Worm (Caenorhabditis elegans) whole organism, L3 larva: ENCODE data around the gene B0250.5.
"Not testable (repeated sequence)": the region's sequence is repeated elsewhere in the genome, so short reads cannot be mapped to it uniquely, and the experiment has no call there.

Source experiments
- R02D3.7 ChIP-seq: fragments of 150-350 bp; optimal IDR thresholded peaks from 2 replicates; lab custom pipeline; 2014; ENCODE audit warnings: missing biosample characterization, missing genetic modification characterization
- aly-2 ChIP-seq: fragments of 150-350 bp; optimal IDR thresholded peaks from 2 replicates; lab custom pipeline; 2014; ENCODE audit warnings: missing biosample characterization, missing genetic modification characterization
- ama-1 ChIP-seq: fragments of 150-350 bp; optimal IDR thresholded peaks from 2 replicates; lab custom pipeline; 2018
- ceh-28 ChIP-seq: fragments of 150-350 bp; optimal IDR thresholded peaks from 2 replicates; lab custom pipeline; 2014; ENCODE audit warnings: missing biosample characterization, missing genetic modification reagents, missing genetic modification characterization
- ceh-82 ChIP-seq: fragments of 150-350 bp; optimal IDR thresholded peaks from 2 replicates; lab custom pipeline; 2014; ENCODE audit warnings: missing biosample characterization, missing genetic modification characterization
- daf-12 ChIP-seq: fragments of 150-350 bp; optimal IDR thresholded peaks from 2 replicates; lab custom pipeline; 2014; ENCODE audit warnings: missing biosample characterization, missing genetic modification reagents, missing genetic modification characterization
- egl-5 ChIP-seq: fragments of 150-350 bp; optimal IDR thresholded peaks from 2 replicates; lab custom pipeline; 2017; ENCODE audit warnings: missing biosample characterization, missing genetic modification reagents, missing genetic modification characterization, inconsistent platforms
- elt-1 ChIP-seq: fragments of 150-350 bp; optimal IDR thresholded peaks from 2 replicates; lab custom pipeline; 2014; ENCODE audit warnings: missing biosample characterization, missing genetic modification characterization
- elt-2 ChIP-seq: sonication (generic microtip); optimal IDR thresholded peaks from 2 replicates; lab custom pipeline; 2016; ENCODE audit warnings: missing genetic modification reagents, mild to moderate bottlenecking, missing genetic modification characterization, missing compliant biosample characterization
- eor-1 ChIP-seq, 2 experiments: fragments of 150-350 bp; optimal IDR thresholded peaks; 2 replicates each; lab custom pipeline; 2014 to 2018; ENCODE audit warnings: missing biosample characterization in 2 of 2, missing genetic modification characterization in 2 of 2
- fkh-10 ChIP-seq: sonication (generic microtip); optimal IDR thresholded peaks from 2 replicates; lab custom pipeline; 2017; ENCODE audit warnings: missing biosample characterization, missing genetic modification reagents, missing genetic modification characterization
- fos-1 ChIP-seq: fragments of 150-350 bp; optimal IDR thresholded peaks from 2 replicates; lab custom pipeline; 2014; ENCODE audit warnings: missing biosample characterization, missing genetic modification characterization
- hmg-11 ChIP-seq: sonication (generic microtip); optimal IDR thresholded peaks from 2 replicates; lab custom pipeline; 2016; ENCODE audit warnings: missing genetic modification characterization, missing compliant biosample characterization
- jun-1 ChIP-seq: fragments of 150-350 bp; optimal IDR thresholded peaks from 2 replicates; lab custom pipeline; 2014; ENCODE audit warnings: missing biosample characterization, missing genetic modification reagents, missing genetic modification characterization
- lin-15B ChIP-seq: fragments of 150-350 bp; optimal IDR thresholded peaks from 2 replicates; lab custom pipeline; 2014; ENCODE audit warnings: missing biosample characterization, missing genetic modification characterization
- lin-39 ChIP-seq: fragments of 150-350 bp; optimal IDR thresholded peaks from 2 replicates; lab custom pipeline; 2018; ENCODE audit warnings: missing biosample characterization, missing genetic modification reagents, missing genetic modification characterization
- lsy-12 ChIP-seq: sonication (generic microtip); optimal IDR thresholded peaks from 2 replicates; lab custom pipeline; 2016; ENCODE audit warnings: mild to moderate bottlenecking, missing genetic modification characterization, missing compliant biosample characterization
- mml-1 ChIP-seq: fragments of 150-350 bp; sonication (generic microtip); optimal IDR thresholded peaks from 3 replicates; lab custom pipeline; 2014; ENCODE audit warnings: missing biosample characterization, missing genetic modification characterization
- nfya-1 ChIP-seq: sonication (generic microtip); optimal IDR thresholded peaks from 2 replicates; lab custom pipeline; 2017; ENCODE audit warnings: missing genetic modification characterization, mild to moderate bottlenecking, missing compliant biosample characterization, antibody characterized with exemption, moderate library complexity; ENCODE audit not compliant: insufficient read depth
- nhr-11 ChIP-seq: fragments of 150-350 bp; optimal IDR thresholded peaks from 2 replicates; lab custom pipeline; 2014; ENCODE audit warnings: missing biosample characterization, missing genetic modification characterization
- nhr-12 ChIP-seq: fragments of 150-350 bp; optimal IDR thresholded peaks from 2 replicates; lab custom pipeline; 2014; ENCODE audit warnings: missing biosample characterization, missing genetic modification characterization
- nhr-23 ChIP-seq: fragments of 150-350 bp; optimal IDR thresholded peaks from 2 replicates; lab custom pipeline; 2014; ENCODE audit warnings: missing biosample characterization, missing genetic modification reagents, missing genetic modification characterization
- nhr-237 ChIP-seq: fragments of 150-350 bp; optimal IDR thresholded peaks from 2 replicates; lab custom pipeline; 2014; ENCODE audit warnings: missing biosample characterization, missing genetic modification characterization
- nhr-28 ChIP-seq: fragments of 150-350 bp; optimal IDR thresholded peaks from 2 replicates; lab custom pipeline; 2014; ENCODE audit warnings: missing biosample characterization, missing genetic modification characterization
- nhr-43 ChIP-seq: sonication (generic microtip); optimal IDR thresholded peaks from 2 replicates; lab custom pipeline; 2016; ENCODE audit warnings: mild to moderate bottlenecking, missing genetic modification characterization, missing compliant biosample characterization; ENCODE audit not compliant: poor library complexity, severe bottlenecking
- nhr-67 ChIP-seq: fragments of 150-350 bp; optimal IDR thresholded peaks from 2 replicates; lab custom pipeline; 2014; ENCODE audit warnings: missing biosample characterization, missing genetic modification characterization
- nhr-76 ChIP-seq: fragments of 150-350 bp; sonication (generic microtip); optimal IDR thresholded peaks from 5 replicates; lab custom pipeline; 2014; ENCODE audit warnings: missing biosample characterization, missing genetic modification characterization
- nhr-77 ChIP-seq: fragments of 150-350 bp; optimal IDR thresholded peaks from 2 replicates; lab custom pipeline; 2014; ENCODE audit warnings: missing biosample characterization, missing genetic modification characterization
- pha-4 ChIP-seq: fragments of 150-350 bp; optimal IDR thresholded peaks from 2 replicates; lab custom pipeline; 2014; ENCODE audit warnings: missing biosample characterization, missing genetic modification reagents, missing genetic modification characterization
- skn-1 ChIP-seq: fragments of 150-350 bp; optimal IDR thresholded peaks from 2 replicates; lab custom pipeline; 2014; ENCODE audit warnings: missing biosample characterization, missing genetic modification characterization
- snpc-4 ChIP-seq: fragments of 150-350 bp; optimal IDR thresholded peaks from 2 replicates; lab custom pipeline; 2014; ENCODE audit warnings: missing biosample characterization, missing genetic modification characterization
- tbx-2 ChIP-seq: sonication (generic microtip); optimal IDR thresholded peaks from 2 replicates; lab custom pipeline; 2016; ENCODE audit warnings: mild to moderate bottlenecking, missing genetic modification characterization, missing compliant biosample characterization
- unc-39 ChIP-seq: sonication (generic microtip); optimal IDR thresholded peaks from 4 replicates; lab custom pipeline; 2017; ENCODE audit warnings: missing biosample characterization, missing genetic modification characterization
- unc-62 ChIP-seq: fragments of 150-350 bp; sonication (generic microtip); optimal IDR thresholded peaks from 4 replicates; lab custom pipeline; 2014; ENCODE audit warnings: missing biosample characterization, missing genetic modification reagents, missing genetic modification characterization
- ztf-11 ChIP-seq: fragments of 150-350 bp; optimal IDR thresholded peaks from 2 replicates; lab custom pipeline; 2014; ENCODE audit warnings: missing biosample characterization, missing genetic modification characterization
- ztf-4 ChIP-seq: fragments of 150-350 bp; optimal IDR thresholded peaks from 2 replicates; lab custom pipeline; 2014; ENCODE audit warnings: missing biosample characterization, missing genetic modification characterization

B0250.5 gene

DNA sequence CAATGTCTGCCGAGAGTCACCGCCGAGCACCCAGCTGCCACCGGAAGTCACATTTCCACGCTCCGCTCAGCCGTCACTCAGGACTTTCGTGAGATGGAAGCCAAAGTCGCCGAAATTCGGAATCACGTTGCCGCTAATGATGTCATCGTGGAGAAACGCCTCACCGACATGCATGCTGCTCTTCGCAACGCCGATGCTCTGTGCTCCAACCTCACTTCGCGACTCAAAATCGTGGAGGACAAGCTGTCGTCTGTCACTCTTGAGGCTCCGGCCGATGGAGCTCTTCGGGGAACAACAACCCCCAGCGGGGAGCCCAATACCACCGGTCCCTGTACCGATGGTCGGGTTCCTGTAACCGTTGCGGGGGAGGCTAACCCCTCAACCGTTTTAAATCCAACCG lies 12.8 kb downstream of the B0250.5 start:
- no peak for TF ChIP-seq egl-5 (tag; lab: Kevin White, UChicago)
- TF ChIP-seq pha-4 = no peak
- TF ChIP-seq eor-1 (tag; optimal IDR thresholded peaks at IDR 0.05; lab: Kevin White, UChicago) = no peak
- TF ChIP-seq lin-39 (tag; lab: Kevin White, UChicago) = no peak
- no peak for TF ChIP-seq ceh-28 (tag; lab: Kevin White, UChicago)
- TF ChIP-seq lin-15B (tag; lab: Kevin White, UChicago) = no peak
- no peak for TF ChIP-seq nhr-76 (tag; lab: Kevin White, UChicago)
- TF ChIP-seq nhr-77 = no peak
- TF ChIP-seq snpc-4 = no peak
- TF ChIP-seq ama-1 = no peak
- no peak for TF ChIP-seq hmg-11 (tag; lab: Kevin White, UChicago)
- TF ChIP-seq jun-1 (tag; lab: Kevin White, UChicago) = no peak
- no peak for TF ChIP-seq ceh-82
- TF ChIP-seq nhr-23 (tag; lab: Kevin White, UChicago) = no peak
- no peak for TF ChIP-seq mml-1
- TF ChIP-seq fos-1 = no peak
- TF ChIP-seq elt-1 (tag; lab: Kevin White, UChicago) = no peak
- no peak for TF ChIP-seq unc-39
- TF ChIP-seq aly-2 (tag; lab: Kevin White, UChicago) = no peak
- no peak for TF ChIP-seq nhr-11 (tag; lab: Kevin White, UChicago)
- TF ChIP-seq, all 47 proteins: peak for 0

DNA sequence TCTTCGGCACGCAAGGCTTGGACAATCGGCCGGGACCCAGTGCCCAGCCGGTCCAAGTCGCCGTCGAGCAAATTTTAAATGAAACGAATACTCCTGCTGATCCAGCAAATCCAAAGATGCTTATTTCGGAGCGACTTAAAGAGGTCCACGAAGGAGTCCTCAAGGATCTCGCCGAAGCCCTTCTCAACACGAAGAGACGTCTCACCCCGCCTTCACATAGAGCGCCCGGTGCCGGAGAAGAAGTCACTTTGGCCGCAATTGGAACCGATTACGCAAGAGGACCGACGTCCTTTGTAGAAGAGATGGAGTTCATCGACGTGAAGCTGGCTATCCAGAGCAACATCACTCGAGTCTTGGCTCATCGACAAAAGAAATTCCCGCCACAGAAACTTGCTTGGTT lies 15.7 kb downstream of the B0250.5 start:
- TF ChIP-seq nhr-237 = no peak
- no peak for TF ChIP-seq nhr-43 (tag; lab: Kevin White, UChicago)
- TF ChIP-seq ceh-82 = no peak
- TF ChIP-seq egl-5 (tag; lab: Kevin White, UChicago) = no peak
- no peak for TF ChIP-seq pha-4
- no peak for TF ChIP-seq nhr-77
- no peak for TF ChIP-seq nhr-12 (tag; lab: Kevin White, UChicago)
- TF ChIP-seq nhr-67 (tag; lab: Kevin White, UChicago) = no peak
- TF ChIP-seq, all 47 proteins: peak for 0

DNA sequence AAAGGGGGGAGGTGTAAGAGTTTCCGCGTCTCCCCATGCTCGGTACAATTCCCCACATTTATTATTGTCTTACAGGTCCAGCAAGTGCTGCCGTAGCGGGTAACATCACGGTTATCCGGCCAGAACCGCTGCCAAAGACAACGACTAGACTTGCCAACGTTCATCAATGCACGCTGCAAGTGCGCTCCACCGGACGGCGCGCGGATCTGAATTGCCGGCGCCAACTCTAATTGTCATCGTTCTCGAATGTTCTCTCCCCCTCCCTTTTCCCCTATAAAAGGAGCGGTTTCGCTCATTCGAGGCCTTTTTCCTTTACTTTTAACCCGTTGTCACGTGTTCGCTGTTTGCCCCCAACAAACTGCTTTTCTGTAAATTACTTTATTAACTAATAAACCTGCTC lies 19.9 kb downstream of the B0250.5 start, which contains the start of gene Y38H6C.8:
Gene Y38H6C.8 (plus strand): TSS at position 301 of the 400 bp plus-strand sequence.
- TF ChIP-seq nhr-28 (tag; lab: Kevin White, UChicago); ztf-4 (tag; lab: Kevin White, UChicago); pha-4: not testable (repeated sequence)
- TF ChIP-seq, all 47 proteins: peak for 0; not testable (repeated sequence) for 47

DNA sequence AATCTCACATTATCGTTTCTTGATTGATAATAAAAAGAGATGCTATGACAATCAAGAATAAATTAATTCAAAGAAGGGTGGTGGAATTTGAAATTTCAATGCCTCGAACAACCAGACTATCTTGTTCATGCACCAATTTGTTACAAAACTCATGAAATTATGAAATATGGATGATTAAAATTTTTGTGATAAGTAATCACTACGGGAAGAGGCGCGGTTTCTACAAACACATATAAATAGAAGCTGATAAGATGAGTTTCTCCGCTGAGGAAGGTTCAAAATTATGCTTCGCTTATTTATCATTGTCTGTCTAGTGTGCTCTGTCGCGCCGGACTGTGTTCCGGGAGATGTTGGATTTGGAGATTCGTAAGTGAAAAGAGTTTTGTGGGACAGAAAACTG lies 20.8 kb downstream of the B0250.5 start:
- no peak for TF ChIP-seq lin-15B (tag; lab: Kevin White, UChicago)
- TF ChIP-seq skn-1 (tag; lab: Kevin White, UChicago) = no peak
- TF ChIP-seq nhr-237 = no peak
- no peak for TF ChIP-seq egl-5 (tag; lab: Kevin White, UChicago)
- peak; percentile 58 for TF ChIP-seq elt-2
- no peak for TF ChIP-seq mml-1

DNA sequence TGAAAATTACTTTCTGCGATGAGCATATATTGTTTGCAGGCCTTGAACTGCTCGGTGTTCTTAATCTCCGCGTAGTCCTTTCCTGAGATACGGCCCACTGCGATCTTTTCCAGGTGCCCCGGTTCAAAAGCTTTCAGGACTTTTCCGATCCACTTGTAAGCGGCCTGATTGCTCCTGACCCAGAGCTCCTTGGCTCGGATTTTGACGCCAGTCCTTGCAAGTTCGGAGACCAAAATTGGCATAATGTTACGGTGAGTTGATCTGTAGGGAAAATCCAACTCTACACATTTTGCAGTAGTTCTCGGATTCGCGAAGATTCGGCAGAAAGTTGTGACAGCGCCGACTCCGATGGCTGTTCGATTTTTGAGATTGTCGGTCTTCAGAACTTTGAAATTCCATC lies 23.3 kb downstream of the B0250.5 start:
- TF ChIP-seq jun-1 (tag; lab: Kevin White, UChicago) (no peak), unc-39 (no peak), egl-5 (tag; lab: Kevin White, UChicago) (no peak), ama-1 (no peak), eor-1 (tag; optimal IDR thresholded peaks at IDR 0.05; lab: Kevin White, UChicago) (no peak), nfya-1 (tag; lab: Kevin White, UChicago) (no peak), fos-1 (no peak), fkh-10 (GFP tag; lab: Kevin White, UChicago) (no peak), nhr-12 (tag; lab: Kevin White, UChicago) (no peak), daf-12 (tag; lab: Kevin White, UChicago) (no peak), tbx-2 (no peak), nhr-237 (no peak), lsy-12 (no peak), nhr-67 (tag; lab: Kevin White, UChicago) (no peak), ztf-11 (tag; lab: Kevin White, UChicago) (no peak), lin-39 (tag; lab: Kevin White, UChicago) (no peak), snpc-4 (no peak), R02D3.7 (no peak), unc-62 (GFP tag; lab: Kevin White, UChicago) (no peak)
